Worm (Caenorhabditis elegans) whole organism, L4 larva: ENCODE results near the gene nsph-1.1.

Experiments used
- F26F4.8 ChIP-seq: fragments of 200-800 bp; sonication (Bioruptor generic); conservative IDR thresholded peaks from 2 replicates; pipeline ENCODE4 v1.3.6; 2022; ENCODE audit warnings: missing genetic modification characterization, missing compliant biosample characterization
- T20F7.1 ChIP-seq: fragments of 200-800 bp; sonication (Bioruptor generic); optimal IDR thresholded peaks from 2 replicates; lab custom pipeline; 2018; ENCODE audit warnings: mild to moderate bottlenecking, missing genetic modification characterization, missing compliant biosample characterization
- Y105C5A.15 ChIP-seq: fragments of 200-800 bp; sonication (Bioruptor generic); IDR thresholded peaks from 2 replicates; pipeline ENCODE4 v1.3.6; 2022; ENCODE audit warnings: missing genetic modification characterization, missing compliant biosample characterization
- Y48G9A.11 ChIP-seq: fragments of 200-800 bp; sonication (Bioruptor generic); IDR thresholded peaks from 2 replicates; pipeline ENCODE4 v1.3.6; 2022; ENCODE audit warnings: missing genetic modification reagents, missing genetic modification characterization, missing compliant biosample characterization
- ZK337.2 ChIP-seq: fragments of 200-800 bp; sonication (Bioruptor generic); IDR thresholded peaks from 2 replicates; pipeline ENCODE4 v1.3.6; 2022; ENCODE audit warnings: missing genetic modification reagents, missing genetic modification characterization, missing compliant biosample characterization
- aha-1 ChIP-seq: fragments of 150-350 bp; peaks from one replicate; lab custom pipeline; 2014; ENCODE audit warnings: missing biosample characterization, missing genetic modification characterization
- ama-1 ChIP-seq: fragments of 150-350 bp; optimal IDR thresholded peaks from 2 replicates; lab custom pipeline; 2014; ENCODE audit warnings: inconsistent platforms, mixed read lengths
- ces-1 ChIP-seq: fragments of 150-350 bp; sonication (generic microtip); optimal IDR thresholded peaks from 4 replicates; lab custom pipeline; 2014; ENCODE audit warnings: missing biosample characterization, missing genetic modification reagents, missing genetic modification characterization
- daf-19 ChIP-seq: fragments of 200-800 bp; sonication (Bioruptor generic); conservative IDR thresholded peaks from 2 replicates; pipeline ENCODE4 v1.3.6; 2022; ENCODE audit warnings: missing genetic modification characterization, missing compliant biosample characterization
- dmd-6 ChIP-seq: fragments of 200-800 bp; sonication (Bioruptor generic); IDR thresholded peaks from 2 replicates; pipeline ENCODE4 v1.3.6; 2022; ENCODE audit warnings: missing genetic modification reagents, missing genetic modification characterization, missing compliant biosample characterization
- dmd-9 ChIP-seq: fragments of 200-800 bp; sonication (Bioruptor generic); IDR thresholded peaks from 2 replicates; pipeline ENCODE4 v1.3.6; 2022; ENCODE audit warnings: missing genetic modification reagents, missing genetic modification characterization, missing compliant biosample characterization
- dpl-1 ChIP-seq: fragments of 150-350 bp; optimal IDR thresholded peaks from 2 replicates; lab custom pipeline; 2014; ENCODE audit warnings: missing biosample characterization, missing genetic modification reagents, missing genetic modification characterization
- egl-43 ChIP-seq: fragments of 200-800 bp; sonication (Bioruptor generic); IDR thresholded peaks from 2 replicates; pipeline ENCODE4 v1.3.6; 2022; ENCODE audit warnings: missing genetic modification reagents, missing genetic modification characterization, missing compliant biosample characterization
- fkh-10 ChIP-seq: fragments of 150-350 bp; optimal IDR thresholded peaks from 2 replicates; lab custom pipeline; 2014; ENCODE audit warnings: missing biosample characterization, missing genetic modification reagents, missing genetic modification characterization
- fos-1 ChIP-seq: fragments of 150-350 bp; optimal IDR thresholded peaks from 2 replicates; lab custom pipeline; 2014; ENCODE audit warnings: missing biosample characterization, missing genetic modification characterization
- gei-8 ChIP-seq: fragments of 200-800 bp; sonication (Bioruptor generic); optimal IDR thresholded peaks from 2 replicates; lab custom pipeline; 2018; ENCODE audit warnings: mild to moderate bottlenecking, missing genetic modification characterization, missing compliant biosample characterization
- hlh-11 ChIP-seq: fragments of 200-800 bp; sonication (Bioruptor generic); optimal IDR thresholded peaks from 2 replicates; lab custom pipeline; 2018; ENCODE audit warnings: mild to moderate bottlenecking, missing genetic modification characterization, missing compliant biosample characterization
- jun-1 ChIP-seq: fragments of 150-350 bp; optimal IDR thresholded peaks from 2 replicates; lab custom pipeline; 2014; ENCODE audit warnings: missing biosample characterization, missing genetic modification reagents, missing genetic modification characterization
- lin-1 ChIP-seq: fragments of 200-800 bp; sonication (Bioruptor generic); IDR thresholded peaks from 2 replicates; pipeline ENCODE4 v1.3.6; 2022; ENCODE audit warnings: missing genetic modification reagents, missing genetic modification characterization, missing compliant biosample characterization
- lin-13 ChIP-seq: fragments of 150-350 bp; optimal IDR thresholded peaks from 2 replicates; lab custom pipeline; 2014; ENCODE audit warnings: missing biosample characterization, missing genetic modification reagents, missing genetic modification characterization
- lin-15B ChIP-seq: fragments of 150-350 bp; sonication (generic microtip); optimal IDR thresholded peaks from 3 replicates; lab custom pipeline; 2014; ENCODE audit warnings: missing biosample characterization, missing genetic modification characterization
- lin-38 ChIP-seq: fragments of 200-800 bp; sonication (Bioruptor generic); IDR thresholded peaks from 2 replicates; pipeline ENCODE4 v1.3.6; 2022; ENCODE audit warnings: missing genetic modification reagents, missing genetic modification characterization, missing compliant biosample characterization
- lsy-2 ChIP-seq, 2 experiments: fragments of 150-350 bp in 1 of 2; sonication (generic microtip) in 1 of 2; optimal IDR thresholded peaks; 2 replicates each; lab custom pipeline; 2014 to 2017; ENCODE audit warnings: missing biosample characterization in 2 of 2, missing genetic modification characterization in 2 of 2
- madf-9 ChIP-seq: fragments of 200-800 bp; sonication (Bioruptor generic); conservative IDR thresholded peaks from 2 replicates; pipeline ENCODE4 v1.3.6; 2022; ENCODE audit warnings: missing genetic modification reagents, missing genetic modification characterization, missing compliant biosample characterization
- mdl-1 ChIP-seq, 2 experiments: fragments of 150-350 bp in 1 of 2; sonication (generic microtip) in 1 of 2; optimal IDR thresholded peaks; 2 replicates each; lab custom pipeline; 2014 to 2017; ENCODE audit warnings: missing biosample characterization in 2 of 2, missing genetic modification characterization in 2 of 2
- mdt-29 ChIP-seq: fragments of 200-800 bp; sonication (Bioruptor generic); IDR thresholded peaks from 2 replicates; pipeline ENCODE4 v1.3.6; 2022; ENCODE audit warnings: missing genetic modification reagents, missing genetic modification characterization, missing compliant biosample characterization
- mep-1 ChIP-seq: fragments of 150-350 bp; sonication (generic microtip); optimal IDR thresholded peaks from 3 replicates; lab custom pipeline; 2014; ENCODE audit warnings: missing biosample characterization, missing genetic modification characterization
- nhr-102 ChIP-seq: sonication (generic microtip); optimal IDR thresholded peaks from 2 replicates; lab custom pipeline; 2016; ENCODE audit warnings: mild to moderate bottlenecking, missing genetic modification characterization, moderate library complexity, missing compliant biosample characterization
- nhr-11 ChIP-seq: fragments of 150-350 bp; optimal IDR thresholded peaks from 2 replicates; lab custom pipeline; 2014; ENCODE audit warnings: missing biosample characterization, missing genetic modification characterization
- nhr-6 ChIP-seq: fragments of 150-350 bp; optimal IDR thresholded peaks from 2 replicates; lab custom pipeline; 2014; ENCODE audit warnings: missing biosample characterization, missing genetic modification characterization
- nhr-76 ChIP-seq: fragments of 150-350 bp; optimal IDR thresholded peaks from 2 replicates; lab custom pipeline; 2014; ENCODE audit warnings: missing biosample characterization, missing genetic modification characterization
- nhr-77 ChIP-seq: fragments of 150-350 bp; optimal IDR thresholded peaks from 2 replicates; lab custom pipeline; 2014; ENCODE audit warnings: missing biosample characterization, missing genetic modification characterization
- pha-4 ChIP-seq, 2 experiments: fragments of 150-350 bp in 1 of 2; fragments of 200-800 bp in 1 of 2; sonication (Bioruptor generic) in 1 of 2; IDR thresholded peaks in 1 of 2; optimal IDR thresholded peaks in 1 of 2; 2 replicates each; pipeline versions ENCODE4 v1.3.6 to Lab custom; 2014 to 2022; ENCODE audit warnings: missing genetic modification characterization in 2 of 2, missing genetic modification reagents in 2 of 2, missing biosample characterization in 1 of 2, missing compliant biosample characterization in 1 of 2
- pqm-1 ChIP-seq: sonication (generic microtip); optimal IDR thresholded peaks from 2 replicates; lab custom pipeline; 2017; ENCODE audit warnings: missing biosample characterization, missing genetic modification characterization
- spr-3 ChIP-seq: fragments of 200-800 bp; sonication (Bioruptor generic); optimal IDR thresholded peaks from 2 replicates; lab custom pipeline; 2018; ENCODE audit warnings: mild to moderate bottlenecking, missing genetic modification characterization, missing compliant biosample characterization
- unc-130 ChIP-seq: sonication (generic microtip); optimal IDR thresholded peaks from 2 replicates; lab custom pipeline; 2016; ENCODE audit warnings: missing genetic modification reagents, missing genetic modification characterization, missing compliant biosample characterization
- unc-39 ChIP-seq: sonication (generic microtip); optimal IDR thresholded peaks from 2 replicates; lab custom pipeline; 2017; ENCODE audit warnings: missing biosample characterization, missing genetic modification characterization
- unc-62 ChIP-seq, 3 experiments: fragments of 150-350 bp in 1 of 3; sonication (generic microtip); optimal IDR thresholded peaks in 2 of 3; peaks in 1 of 3; 1 replicate in 1 of 3; 2 replicates in 2 of 3; lab custom pipeline; 2014 to 2017; ENCODE audit warnings: missing biosample characterization in 3 of 3, missing genetic modification characterization in 3 of 3, missing genetic modification reagents in 3 of 3, missing genotype in 1 of 3
- zfp-2 ChIP-seq: sonication (generic microtip); optimal IDR thresholded peaks from 2 replicates; lab custom pipeline; 2016; ENCODE audit warnings: mild to moderate bottlenecking, missing genetic modification characterization, missing compliant biosample characterization
- zip-11 ChIP-seq: fragments of 200-800 bp; sonication (Bioruptor generic); IDR thresholded peaks from 2 replicates; pipeline ENCODE4 v1.3.6; 2022; ENCODE audit warnings: missing genetic modification characterization, missing compliant biosample characterization
- ztf-7 ChIP-seq: fragments of 150-350 bp; optimal IDR thresholded peaks from 2 replicates; lab custom pipeline; 2014; ENCODE audit warnings: missing biosample characterization, missing genetic modification characterization

nsph-1.1 gene

ce11 chrII:8799725-8800124 is 33.1 kb downstream of the nsph-1.1 start:
- no peak for TF ChIP-seq nhr-76 (tag; lab: Kevin White, UChicago)
- TF ChIP-seq dmd-6 (GFP tag; lab: Robert Waterston, UW), result peak; percentile 42

DNA sequence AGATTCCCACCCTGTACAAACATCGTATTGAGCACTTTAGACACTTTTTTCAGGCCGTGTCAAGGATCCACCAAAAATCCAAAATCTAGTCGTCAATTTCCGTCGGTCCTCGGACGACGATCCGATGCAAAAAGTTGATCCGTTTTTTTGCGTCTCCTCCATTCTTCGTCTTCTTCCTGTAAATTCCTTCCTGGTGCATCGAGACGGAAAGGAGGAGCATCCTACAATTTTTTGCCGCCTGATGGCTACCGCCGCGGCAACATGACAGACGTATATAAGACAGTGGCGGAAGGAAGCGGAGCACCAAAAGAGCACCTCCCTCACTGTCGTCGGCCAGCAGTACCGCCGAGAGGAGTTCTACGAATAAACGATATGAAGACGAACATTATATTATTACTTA is 34.3 kb downstream of the nsph-1.1 start, which contains the start of gene appg-2:
TSS of gene appg-2 (plus strand) at position 301 of the 400 bp plus-strand sequence.
- TF ChIP-seq egl-43 (GFP tag; lab: Robert Waterston, UW) (no peak), gei-8 (GFP tag; lab: Kevin White, UChicago) (no peak), pqm-1 (tag; lab: Kevin White, UChicago) (no peak), nhr-11 (tag; lab: Kevin White, UChicago) (no peak), nhr-77 (no peak), mep-1 (no peak), ama-1 (lab: Kevin White, UChicago) (no peak), ztf-7 (no peak), hlh-11 (tag; lab: Kevin White, UChicago) (no peak), spr-3 (GFP tag; lab: Kevin White, UChicago) (no peak), fkh-10 (GFP tag; lab: Kevin White, UChicago) (no peak)

DNA sequence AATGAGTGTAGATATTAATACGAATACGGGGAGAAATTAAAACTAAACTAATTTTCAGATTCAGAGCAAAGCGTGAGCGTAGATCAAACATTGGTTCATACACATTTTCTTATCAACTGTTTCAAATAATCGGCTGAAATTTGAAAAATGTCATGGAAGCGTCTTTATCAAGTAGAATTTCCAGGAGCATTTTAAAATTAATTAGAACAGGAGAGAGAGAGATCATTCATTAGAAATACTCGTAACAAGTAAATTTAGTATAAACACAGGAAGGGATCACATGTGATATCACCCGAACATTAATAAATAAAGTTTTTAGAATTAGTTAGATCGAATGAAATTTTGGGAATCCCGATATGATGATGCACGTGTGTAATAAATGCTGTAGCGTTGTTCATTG is 40.3 kb downstream of the nsph-1.1 start, which contains the start of gene pho-13:
TSS of gene pho-13 (minus strand) at position 101 of the 400 bp plus-strand sequence.
- no peak for TF ChIP-seq lin-15B (tag; lab: Kevin White, UChicago)
- TF ChIP-seq daf-19, result no peak
- TF ChIP-seq pqm-1 (tag; lab: Kevin White, UChicago), result peak; percentile 18

ce11 chrII:8808482-8808881 is 41.9 kb downstream of the nsph-1.1 start, which contains the start of gene F07H5.10:
Gene F07H5.10 (minus strand): TSS chrII:8808582.
- TF ChIP-seq zip-11 (no peak), aha-1 (tag; lab: Kevin White, UChicago) (peak; percentile 23), egl-43 (GFP tag; lab: Robert Waterston, UW) (no peak), nhr-102 (tag; lab: Kevin White, UChicago) (no peak), ama-1 (lab: Kevin White, UChicago) (no peak), F26F4.8 (GFP tag; lab: Robert Waterston, UW) (no peak), Y105C5A.15 (GFP tag; lab: Robert Waterston, UW) (no peak), mdl-1 (tag; optimal IDR thresholded peaks at IDR 0.05; lab: Kevin White, UChicago) (no peak)

DNA sequence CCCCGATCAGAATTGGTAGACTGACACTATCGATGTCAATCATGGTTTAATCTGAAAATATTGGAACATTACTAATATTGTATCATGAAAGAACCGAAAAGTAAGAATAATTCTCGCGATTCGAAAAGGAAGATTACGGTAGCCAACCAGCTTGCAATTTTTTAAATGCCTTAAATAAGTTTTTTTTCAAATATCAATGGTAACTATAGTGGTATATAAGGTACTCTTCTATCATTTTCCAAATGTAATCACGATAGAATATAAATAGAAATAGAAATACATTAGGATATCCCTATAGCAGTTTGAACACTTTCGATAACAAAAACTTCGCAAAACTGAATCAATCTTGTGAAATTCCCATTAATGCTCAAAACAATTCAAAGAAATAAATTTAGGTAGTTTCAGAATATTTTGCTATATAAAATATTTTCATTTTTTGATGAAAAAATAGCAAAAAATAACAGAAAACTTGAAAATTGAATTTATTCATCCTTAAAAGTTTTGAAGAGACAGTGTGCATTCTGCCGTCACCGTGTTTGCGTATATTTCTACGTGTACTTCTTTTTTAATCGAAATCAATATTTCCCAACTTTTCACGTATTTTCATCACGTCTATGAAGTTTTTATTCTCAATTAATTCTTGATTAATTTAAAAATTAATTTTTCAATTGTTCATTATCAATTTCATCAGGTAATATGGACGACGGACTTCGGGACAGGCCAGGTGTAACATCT is 44.3 kb downstream of the nsph-1.1 start, which contains the start of the genes F46C5.9 and rer-1:
TSS of gene F46C5.9 (minus strand) at position 51 of the 735 bp plus-strand sequence.
TSS of gene rer-1 (plus strand) at position 692 of the 735 bp plus-strand sequence.
- TF ChIP-seq unc-39 (no peak), ZK337.2 (no peak), ztf-7 (no peak), madf-9 (GFP tag; lab: Robert Waterston, UW) (no peak), ces-1 (GFP tag; lab: Kevin White, UChicago) (no peak), lin-38 (GFP tag; lab: Robert Waterston, UW) (no peak), zfp-2 (tag; lab: Kevin White, UChicago) (no peak), unc-130 (GFP tag; lab: Kevin White, UChicago) (no peak), gei-8 (GFP tag; lab: Kevin White, UChicago) (no peak), fos-1 (no peak), nhr-6 (tag; lab: Kevin White, UChicago) (peak; percentile 5), jun-1 (tag; lab: Kevin White, UChicago) (no peak), mdt-29 (no peak), aha-1 (tag; lab: Kevin White, UChicago) (peak; percentile 55), lin-1 (no peak), lin-13 (GFP tag; lab: Kevin White, UChicago) (no peak), nhr-76 (tag; lab: Kevin White, UChicago) (no peak), dpl-1 (peak; percentile 27), pha-4 (GFP tag; IDR thresholded peaks at IDR 0.05; lab: Robert Waterston, UW) (no peak), pha-4 (tag; optimal IDR thresholded peaks at IDR 0.05; lab: Kevin White, UChicago) (peak; percentile 75), lsy-2 (tag; optimal IDR thresholded peaks at IDR 0.05; lab: Kevin White, UChicago) (peak in 1 of 2 experiments; percentile 75), T20F7.1 (GFP tag; lab: Kevin White, UChicago) (peak; percentile 33), unc-62 (GFP tag; optimal IDR thresholded peaks at IDR 0.05 in 1 of 2; lab: Kevin White, UChicago) (no peak), unc-62 (tag; optimal IDR thresholded peaks at IDR 0.05; lab: Kevin White, UChicago) (no peak), Y48G9A.11 (GFP tag; lab: Robert Waterston, UW) (no peak), lin-15B (tag; lab: Kevin White, UChicago) (no peak), dmd-9 (no peak), egl-43 (GFP tag; lab: Robert Waterston, UW) (no peak), nhr-77 (no peak)
